Worm (Caenorhabditis elegans): ENCODE measurements around the gene Y38H8A.1.

Gene Y38H8A.1

ce11 chrIV:13463889-13464288 is 18.7 kb upstream of the Y38H8A.1 start:
- TF ChIP-seq egl-18 (GFP tag; IDR thresholded peaks at IDR 0.05) (peak; percentile 64; the same call in 1 of the 2 replicates), ztf-25 (GFP tag; IDR thresholded peaks at IDR 0.05) (0 out of 2 replicates have a peak, but pooled peaks have one; percentile 13), aptf-3 (GFP tag; IDR thresholded peaks at IDR 0.05) (0 out of 2 replicates have a peak, but pooled peaks have one; percentile 28), ekl-4 (GFP tag; IDR thresholded peaks at IDR 0.05) (peak; percentile 64; the same call in 1 of the 2 replicates), ceh-58 (GFP tag; IDR thresholded peaks at IDR 0.05) (peak; percentile 97), pbrm-1 (GFP tag; IDR thresholded peaks at IDR 0.05) (peak; percentile 54; the same call in 1 of the 2 replicates), nfyb-1 (GFP tag; IDR thresholded peaks at IDR 0.05) (0 out of 2 replicates have a peak, but pooled peaks have one; percentile 18), B0019.2 (GFP tag; conservative IDR thresholded peaks at IDR 0.05) (peak; percentile 67), Y53F4B.3 (GFP tag; IDR thresholded peaks at IDR 0.05) (peak; percentile 67), ceh-100 (GFP tag; IDR thresholded peaks at IDR 0.05) (peak; percentile 55; the same call in 1 of the 2 replicates), lag-1 (GFP tag; IDR thresholded peaks at IDR 0.05) (peak; percentile 8; the same call in 1 of the 2 replicates), Y56A3A.18 (GFP tag; IDR thresholded peaks at IDR 0.05) (0 out of 2 replicates have a peak, but pooled peaks have one; percentile 58), rcor-1 (GFP tag; IDR thresholded peaks at IDR 0.05) (peak; percentile 85), D2030.7 (GFP tag; IDR thresholded peaks at IDR 0.05) (peak; percentile 66), dox-1 (GFP tag; IDR thresholded peaks at IDR 0.05) (peak; percentile 78), attf-6 (GFP tag; IDR thresholded peaks at IDR 0.05) (peak; percentile 89), nfya-2 (GFP tag; IDR thresholded peaks at IDR 0.05) (peak; percentile 88; the same call in 1 of the 2 replicates), F39B2.1 (GFP tag; IDR thresholded peaks at IDR 0.05) (peak; percentile 62; the same call in 1 of the 2 replicates), madf-3 (GFP tag; IDR thresholded peaks at IDR 0.05) (peak; percentile 92), Y67H2A.10 (GFP tag; conservative IDR thresholded peaks at IDR 0.05) (0 out of 2 replicates have a peak, but pooled peaks have one; percentile 27), Y53G8AR.9 (GFP tag; conservative IDR thresholded peaks at IDR 0.05) (peak; percentile 88), bed-1 (GFP tag; IDR thresholded peaks at IDR 0.05) (peak; percentile 89; the same call in 1 of the 2 replicates), hsf-1 (GFP tag; IDR thresholded peaks at IDR 0.05) (peak; percentile 99), ceh-40 (GFP tag; IDR thresholded peaks at IDR 0.05) (peak; percentile 95), madf-6 (GFP tag; IDR thresholded peaks at IDR 0.05) (peak; percentile 72), egrh-3 (GFP tag; IDR thresholded peaks at IDR 0.05) (peak; percentile 52; the same call in 1 of the 2 replicates), Y95B8A.8 (GFP tag; IDR thresholded peaks at IDR 0.05) (peak; percentile 54; the same call in 1 of the 2 replicates)

DNA sequence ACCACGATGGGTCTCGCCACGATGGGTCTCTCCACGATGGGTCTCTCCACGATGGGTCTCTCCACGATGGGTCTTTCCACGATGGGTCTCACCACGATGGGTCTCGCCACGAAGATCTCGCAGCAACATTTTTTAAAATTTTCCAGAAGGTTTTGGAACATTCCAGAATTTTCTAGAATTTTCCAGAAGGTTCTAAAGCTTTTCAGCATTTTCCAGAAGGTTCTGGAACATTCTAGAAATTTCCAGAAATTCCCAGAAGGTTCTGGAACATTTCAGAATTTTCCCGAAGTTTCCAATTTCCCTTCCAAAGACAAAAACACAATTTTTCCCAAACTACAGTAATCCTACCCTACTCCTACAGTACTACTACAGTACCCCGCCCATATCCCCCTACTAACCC is 17.9 kb upstream of the Y38H8A.1 start:
- TF ChIP-seq egrh-3 (GFP tag; IDR thresholded peaks at IDR 0.05) (peak; percentile 28; the same call in 1 of the 2 replicates), cebp-2 (GFP tag; IDR thresholded peaks at IDR 0.05) (0 out of 2 replicates have a peak, but pooled peaks have one; percentile 47), dox-1 (GFP tag; IDR thresholded peaks at IDR 0.05) (0 out of 2 replicates have a peak, but pooled peaks have one; percentile 6), hsf-1 (GFP tag; IDR thresholded peaks at IDR 0.05) (peak; percentile 95)

- TF ChIP-seq hrde-1 (tag; optimal IDR thresholded peaks at IDR 0.05; ENCODE audit: borderline replicate concordance) (no peak), ztf-6 (GFP tag; IDR thresholded peaks at IDR 0.05) (no peak), snpc-1.1 (tag; optimal IDR thresholded peaks at IDR 0.05; ENCODE audit: insufficient read depth) (no peak), atf-7 (tag; optimal IDR thresholded peaks at IDR 0.05) (no peak), F57C9.4 (tag; optimal IDR thresholded peaks at IDR 0.05) (no peak), C17E4.6 (GFP tag; IDR thresholded peaks at IDR 0.05) (no peak), madf-8 (GFP tag; conservative IDR thresholded peaks at IDR 0.05) (no peak), F33H1.4 (GFP tag; IDR thresholded peaks at IDR 0.05) (no peak), lin-54 (GFP tag; optimal IDR thresholded peaks at IDR 0.05) (no peak), hlh-12 (tag; optimal IDR thresholded peaks at IDR 0.05) (no peak), ceh-27 (GFP tag; optimal IDR thresholded peaks at IDR 0.05) (no peak)
Observed at ce11 chrIV:13465797-13466196, 16.8 kb upstream of the Y38H8A.1 start, which contains the start of gene fezf-1. Gene fezf-1, plus strand, starts transcription at chrIV:13466097.
